Worm (Caenorhabditis elegans) whole organism, early embryonic: Measurements from ENCODE around the gene Y49E10.4.

Experiments
- aly-1 ChIP-seq: sonication (generic microtip); optimal IDR thresholded peaks from 2 replicates; lab custom pipeline; 2016; ENCODE audit warnings: missing genetic modification characterization, missing compliant biosample characterization
- ama-1 ChIP-seq: fragments of 150-350 bp; optimal IDR thresholded peaks from 2 replicates; lab custom pipeline; 2014
- ceh-13 ChIP-seq: fragments of 200-800 bp; sonication (Bioruptor generic); optimal IDR thresholded peaks from 2 replicates; lab custom pipeline; 2018; ENCODE audit warnings: mild to moderate bottlenecking, missing genetic modification characterization, missing compliant biosample characterization
- flt-1 ChIP-seq: fragments of 200-800 bp; sonication (Bioruptor generic); IDR thresholded peaks from 2 replicates; pipeline ENCODE4 v1.3.6; 2022; ENCODE audit warnings: missing genetic modification characterization, missing compliant biosample characterization
- hmg-4 ChIP-seq: fragments of 200-800 bp; sonication (Bioruptor generic); optimal IDR thresholded peaks from 2 replicates; lab custom pipeline; 2018; ENCODE audit warnings: mild to moderate bottlenecking, missing genetic modification characterization, missing compliant biosample characterization
- pes-1 ChIP-seq: fragments of 200-800 bp; sonication (Bioruptor generic); IDR thresholded peaks from 2 replicates; pipeline ENCODE4 v1.3.6; 2022; ENCODE audit warnings: missing genetic modification reagents, missing genetic modification characterization, missing compliant biosample characterization
- sea-1 ChIP-seq: fragments of 200-800 bp; sonication (Bioruptor generic); conservative IDR thresholded peaks from 2 replicates; pipeline ENCODE4 v1.3.6; 2022; ENCODE audit warnings: missing genetic modification characterization, missing compliant biosample characterization
- tra-4 ChIP-seq: sonication (generic microtip); optimal IDR thresholded peaks from 2 replicates; lab custom pipeline; 2017; ENCODE audit warnings: missing genetic modification characterization, missing compliant biosample characterization

ce11 chrIII:12366989-12367557 is 16.5 kb downstream of the Y49E10.4 start, which contains the start of gene Y75B8A.33:
- TF ChIP-seq ama-1 (lab: Kevin White, UChicago), result no peak
- no peak for TF ChIP-seq ceh-13
- TF ChIP-seq flt-1, result no peak
- TF ChIP-seq sea-1, result no peak
- no peak for TF ChIP-seq aly-1 (tag; lab: Kevin White, UChicago)
- TF ChIP-seq pes-1 (GFP tag; lab: Robert Waterston, UW), result peak; percentile 39; the same call in 1 of the 2 replicates
- TF ChIP-seq tra-4 (tag; lab: Kevin White, UChicago), result no peak
- no peak for TF ChIP-seq hmg-4 (GFP tag; lab: Kevin White, UChicago)
